Fruit fly (Drosophila melanogaster) ovary, adult (tissue): Measurements from ENCODE around the gene REG.
A peak's percentile ranks its signal among the peaks of the same experiment; 100 is the strongest.

Experiments
- CG17801 ChIP-seq: fragments of 200-800 bp; optimal IDR thresholded peaks from 2 replicates; lab custom pipeline; 2019; ENCODE audit warnings: missing biosample characterization, mild to moderate bottlenecking, missing genetic modification characterization, moderate library complexity; ENCODE audit not compliant: partially characterized antibody

The REG gene

dm6 chrX:13238294-13238917 is 26.3 kb downstream of the REG start:
- no peak for TF ChIP-seq CG17801 (GFP tag; lab: Kevin White, UChicago)

DNA sequence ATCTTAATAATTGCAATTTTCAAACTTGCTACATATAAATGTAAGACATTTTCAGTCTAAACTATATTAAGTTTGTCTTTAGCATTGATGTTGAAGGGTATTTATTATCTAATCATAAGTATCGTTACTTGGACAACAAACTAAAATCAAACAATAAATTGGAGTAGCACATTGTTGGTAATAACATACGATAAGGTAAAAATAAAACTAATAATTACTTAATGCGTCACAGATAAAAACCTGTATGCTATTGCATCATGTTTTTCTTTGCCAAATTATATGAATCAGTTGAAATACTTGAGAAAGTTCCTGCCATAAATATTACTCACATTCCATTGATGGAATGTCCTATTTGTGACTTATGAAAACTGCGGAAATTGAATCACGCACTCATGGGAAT is 28.7 kb downstream of the REG start:
- TF ChIP-seq CG17801 (GFP tag; lab: Kevin White, UChicago) = no peak

DNA sequence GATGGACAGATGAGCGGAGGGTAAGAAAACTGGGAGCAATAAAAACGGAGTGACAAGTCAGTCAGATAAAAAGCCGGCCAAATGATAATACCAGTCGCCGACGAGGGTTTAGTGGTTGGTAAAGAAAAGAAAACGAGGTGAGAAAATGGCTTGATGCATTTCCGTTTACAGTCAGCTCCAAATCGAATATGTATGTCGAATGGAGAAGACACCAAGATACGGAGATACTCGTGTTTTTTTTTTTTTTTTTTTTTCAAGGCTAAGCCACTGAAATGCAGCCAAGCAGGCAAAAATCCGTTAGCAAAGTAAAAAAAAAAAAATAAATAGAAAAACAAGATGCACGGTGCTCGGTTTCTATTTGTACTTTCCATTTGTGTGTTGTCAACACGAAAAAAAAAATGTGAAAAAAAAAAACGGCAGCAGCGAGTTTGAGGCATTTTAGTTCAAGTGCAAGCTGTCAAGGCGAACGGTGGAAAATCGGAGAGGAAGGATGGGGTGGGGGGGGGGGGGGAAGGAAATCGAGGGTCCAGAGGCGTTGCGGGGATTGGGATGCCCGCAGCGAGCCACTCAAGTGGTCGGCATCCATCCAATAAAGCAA is 31.7 kb downstream of the REG start:
- TF ChIP-seq CG17801 (GFP tag; lab: Kevin White, UChicago) = no peak

- no peak for TF ChIP-seq CG17801 (GFP tag; lab: Kevin White, UChicago)
Measured at dm6 chrX:13244462-13244861, 32.3 kb downstream of the REG start.

DNA sequence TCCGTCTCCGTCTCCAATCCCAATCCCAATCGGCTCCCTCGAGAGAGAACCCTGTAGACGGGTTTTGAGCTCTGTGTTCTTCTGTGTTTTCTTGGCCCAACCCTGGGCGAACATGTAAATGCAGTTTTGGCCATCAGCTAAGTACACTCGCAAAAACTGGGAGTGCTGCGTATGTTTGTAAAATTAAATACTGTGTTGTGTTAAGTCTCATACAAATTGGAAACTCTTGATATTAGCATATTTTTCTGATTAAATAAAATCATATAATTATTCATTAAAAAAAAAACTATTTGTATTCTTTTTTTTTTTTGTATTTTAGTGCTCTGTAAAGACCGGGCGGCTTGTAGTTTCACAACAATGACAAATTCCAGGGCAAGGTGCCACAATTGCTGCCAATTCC is 33.6 kb downstream of the REG start:
- no peak for TF ChIP-seq CG17801 (GFP tag; lab: Kevin White, UChicago)

- no peak for TF ChIP-seq CG17801 (GFP tag; lab: Kevin White, UChicago)
Measured at dm6 chrX:13247789-13248188, 35.7 kb downstream of the REG start.

DNA sequence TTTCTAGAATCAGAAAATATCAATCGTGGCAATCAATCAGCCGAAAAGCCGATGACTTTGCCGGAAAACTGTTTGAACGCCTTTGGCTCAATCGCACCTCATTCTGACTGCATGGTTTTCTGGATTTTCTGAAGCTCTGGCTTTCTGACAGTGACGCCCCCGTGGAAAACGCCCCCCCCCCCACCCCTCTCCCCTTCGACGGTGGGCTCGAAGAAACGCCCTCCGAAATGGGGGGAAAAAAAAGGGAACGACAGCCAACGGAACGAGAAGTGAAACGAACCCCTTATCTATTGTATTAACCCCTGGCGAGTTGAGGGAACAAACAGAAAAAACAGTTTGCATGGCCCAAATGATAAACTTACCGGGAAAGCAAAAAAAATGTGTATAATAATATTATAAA is 36.4 kb downstream of the REG start:
- TF ChIP-seq CG17801 (GFP tag; lab: Kevin White, UChicago) = no peak

DNA sequence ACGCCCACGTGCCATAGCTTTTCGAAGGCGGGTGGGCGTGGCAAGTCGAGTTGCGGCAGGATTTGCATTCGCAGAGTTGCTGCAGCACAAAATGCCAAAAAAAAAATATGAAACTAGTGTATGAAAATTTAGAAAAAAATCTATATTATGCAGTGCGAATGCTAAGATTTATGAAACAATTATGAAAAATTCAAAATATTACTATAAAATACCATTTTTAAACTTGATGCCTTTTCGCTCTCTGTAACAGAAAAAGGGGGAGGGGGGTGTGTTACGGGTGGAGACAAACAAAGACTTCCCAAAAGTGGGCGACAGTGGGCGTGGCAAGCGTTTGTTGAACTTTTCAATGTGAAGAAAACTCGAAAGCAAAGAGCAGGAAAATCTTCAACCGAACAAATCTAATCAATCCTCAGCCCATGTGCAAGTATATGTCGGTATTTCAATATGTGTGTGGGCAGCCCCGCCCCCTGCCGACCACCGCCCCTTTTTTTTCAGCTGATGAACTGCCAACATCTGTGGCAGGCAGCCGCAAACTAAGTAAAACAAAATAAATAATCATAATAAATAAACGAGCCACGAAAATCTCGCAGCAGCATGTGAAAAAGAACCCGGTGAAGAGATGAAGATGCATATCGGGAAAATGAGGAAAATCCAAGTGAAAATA is 37.7 kb downstream of the REG start:
- no peak for TF ChIP-seq CG17801 (GFP tag; lab: Kevin White, UChicago)

DNA sequence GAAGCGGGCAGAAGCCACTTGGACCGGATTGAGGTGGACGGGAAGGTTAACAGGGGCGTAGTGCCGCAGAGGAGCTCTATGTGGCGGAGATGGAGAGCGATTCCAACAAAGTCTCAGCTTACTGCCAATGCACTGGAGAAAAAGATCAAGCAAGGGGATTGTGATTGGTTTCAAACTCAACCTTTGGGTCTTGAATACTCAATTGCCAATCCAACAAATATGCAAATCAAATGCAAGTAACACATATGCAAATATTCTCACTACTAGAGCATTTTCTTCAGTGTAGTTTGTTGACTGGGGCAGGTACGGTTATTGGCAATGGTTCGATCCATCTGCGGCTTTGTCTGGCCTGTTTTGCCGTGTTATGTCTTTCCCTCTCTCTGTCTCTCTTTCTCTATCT is 39.2 kb downstream of the REG start:
- TF ChIP-seq CG17801 (GFP tag; lab: Kevin White, UChicago) = no peak

DNA sequence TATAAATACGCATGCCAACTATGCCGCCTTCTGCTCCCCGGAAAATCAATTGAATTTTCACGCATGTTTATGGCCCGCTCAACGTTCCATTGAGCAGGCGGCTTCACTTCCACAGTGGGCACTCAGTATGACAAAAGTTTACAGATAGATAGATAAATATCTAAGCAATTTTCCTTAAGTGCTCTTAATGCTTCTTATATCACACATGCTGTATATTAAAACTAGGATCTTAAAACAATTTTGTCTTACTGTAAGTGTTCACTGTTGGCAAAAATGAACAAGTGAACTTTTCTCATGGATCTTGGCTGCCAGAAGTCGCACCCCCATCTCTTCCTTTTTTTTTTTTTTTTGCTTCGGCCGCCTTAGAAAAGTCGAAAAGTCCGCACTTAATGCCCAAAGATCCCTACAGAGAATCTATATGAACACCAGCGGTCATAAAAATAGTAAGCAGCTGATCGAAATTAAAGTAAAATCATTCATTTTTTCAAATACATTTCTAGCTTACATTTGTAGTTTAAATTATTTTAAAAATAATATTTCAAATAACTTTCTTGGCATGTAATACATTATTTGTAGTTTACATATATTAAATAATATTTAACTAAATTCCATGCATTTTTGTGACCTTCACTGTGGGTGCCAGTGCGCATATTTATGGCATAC is 41.1 kb downstream of the REG start:
- TF ChIP-seq CG17801 (GFP tag; lab: Kevin White, UChicago) = no peak

- TF ChIP-seq CG17801 (GFP tag; lab: Kevin White, UChicago) = peak; percentile 37
Measured at dm6 chrX:13254442-13254841, 42.3 kb downstream of the REG start.

- TF ChIP-seq CG17801 (GFP tag; lab: Kevin White, UChicago) = peak; percentile 38
Measured at dm6 chrX:13256967-13257366, 44.8 kb downstream of the REG start.

DNA sequence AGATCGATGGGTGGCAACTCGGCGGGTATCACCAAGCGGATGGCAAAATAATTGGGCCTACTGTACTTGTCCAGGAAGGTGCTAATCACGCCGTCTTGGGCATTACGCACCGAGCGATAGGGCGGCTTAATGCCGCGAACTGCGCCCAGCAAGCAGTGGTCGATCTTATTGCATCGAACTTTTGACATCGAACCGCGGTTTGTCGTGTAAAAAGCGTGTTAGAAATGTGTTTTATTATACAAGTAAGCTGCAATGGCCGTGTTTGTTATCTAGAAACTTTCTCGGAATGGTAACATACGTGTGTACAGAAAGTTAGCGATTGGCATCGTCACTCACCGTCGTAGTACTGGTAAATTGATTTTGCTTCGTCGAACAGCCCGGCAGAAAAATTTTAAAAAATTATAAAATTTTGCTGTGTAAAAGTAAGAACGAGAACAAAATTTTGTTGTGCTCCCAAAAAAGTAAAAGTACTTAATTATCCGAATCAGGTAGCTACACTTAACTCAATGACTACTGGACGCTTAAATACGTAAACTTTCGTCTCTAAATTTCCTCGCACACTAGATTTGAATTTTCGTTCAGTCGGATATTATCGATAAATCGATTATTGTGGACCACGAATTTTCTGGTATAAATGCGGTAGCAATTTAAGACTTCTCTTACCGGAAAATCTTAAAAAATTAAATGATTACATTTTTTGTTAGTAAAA is 46.1 kb downstream of the REG start, which contains the start of the genes mew and CG15742:
TSS of gene mew (minus strand) at position 443 of the 709 bp plus-strand sequence.
TSS of gene CG15742 (minus strand) at position 448 of the 709 bp plus-strand sequence.
- TF ChIP-seq CG17801 (GFP tag; lab: Kevin White, UChicago) = no peak

- no peak for TF ChIP-seq CG17801 (GFP tag; lab: Kevin White, UChicago)
Measured at dm6 chrX:13258757-13259067, 46.6 kb downstream of the REG start, which contains the start of gene comt. TSS of gene comt (plus strand) at chrX:13259021.
